Worm (Caenorhabditis elegans) whole organism, L3 larva: ENCODE results near the gene nhr-192.

ENCODE experiments used
- ceh-16 ChIP-seq: sonication (generic microtip); optimal IDR thresholded peaks from 2 replicates; lab custom pipeline; 2017; ENCODE audit warnings: missing biosample characterization, missing genetic modification characterization
- ceh-82 ChIP-seq: fragments of 150-350 bp; optimal IDR thresholded peaks from 2 replicates; lab custom pipeline; 2014; ENCODE audit warnings: missing biosample characterization, missing genetic modification characterization
- daf-12 ChIP-seq: fragments of 150-350 bp; optimal IDR thresholded peaks from 2 replicates; lab custom pipeline; 2014; ENCODE audit warnings: missing biosample characterization, missing genetic modification reagents, missing genetic modification characterization
- egl-27 ChIP-seq: sonication (generic microtip); optimal IDR thresholded peaks from 4 replicates; lab custom pipeline; 2017; ENCODE audit warnings: missing biosample characterization, missing genetic modification reagents, missing genetic modification characterization
- elt-1 ChIP-seq: fragments of 150-350 bp; optimal IDR thresholded peaks from 2 replicates; lab custom pipeline; 2014; ENCODE audit warnings: missing biosample characterization, missing genetic modification characterization
- lin-39 ChIP-seq: fragments of 150-350 bp; optimal IDR thresholded peaks from 2 replicates; lab custom pipeline; 2018; ENCODE audit warnings: missing biosample characterization, missing genetic modification reagents, missing genetic modification characterization
- mdl-1 ChIP-seq: fragments of 150-350 bp; optimal IDR thresholded peaks from 2 replicates; lab custom pipeline; 2014; ENCODE audit warnings: missing biosample characterization, missing genetic modification characterization
- nfya-1 ChIP-seq: sonication (generic microtip); optimal IDR thresholded peaks from 2 replicates; lab custom pipeline; 2017; ENCODE audit warnings: missing genetic modification characterization, mild to moderate bottlenecking, missing compliant biosample characterization, antibody characterized with exemption, moderate library complexity; ENCODE audit not compliant: insufficient read depth
- skn-1 ChIP-seq: fragments of 150-350 bp; optimal IDR thresholded peaks from 2 replicates; lab custom pipeline; 2014; ENCODE audit warnings: missing biosample characterization, missing genetic modification characterization
- unc-39 ChIP-seq: sonication (generic microtip); optimal IDR thresholded peaks from 4 replicates; lab custom pipeline; 2017; ENCODE audit warnings: missing biosample characterization, missing genetic modification characterization
- zag-1 ChIP-seq: fragments of 150-350 bp; optimal IDR thresholded peaks from 2 replicates; lab custom pipeline; 2014; ENCODE audit warnings: missing biosample characterization, missing genetic modification characterization

ce11 chrV:10030992-10031383, 39.5 kb downstream of the nhr-192 start, which contains the start of gene acl-2:
- TF ChIP-seq unc-39 (tag; lab: Kevin White, UChicago) = no peak
- no peak for TF ChIP-seq skn-1 (tag; lab: Kevin White, UChicago)
- no peak for TF ChIP-seq egl-27 (tag; lab: Kevin White, UChicago)
- TF ChIP-seq zag-1 (tag; lab: Kevin White, UChicago) = no peak
- no peak for TF ChIP-seq lin-39 (tag; lab: Kevin White, UChicago)
- TF ChIP-seq daf-12 = no peak
- TF ChIP-seq ceh-16 = no peak
- TF ChIP-seq elt-1 = no peak
- TF ChIP-seq mdl-1 (tag; lab: Kevin White, UChicago) = no peak
- TF ChIP-seq nfya-1 (tag; lab: Kevin White, UChicago) = no peak
- no peak for TF ChIP-seq ceh-82 (tag; lab: Kevin White, UChicago)
